Fruit fly (Drosophila melanogaster) whole organism, embryonic: ENCODE measurements around the gene CG34429.

Source experiments
- Atf-2 ChIP-seq: fragments of 200-800 bp; sonication (Bioruptor generic); optimal IDR thresholded peaks from 2 replicates; lab custom pipeline; 2016; ENCODE audit warnings: missing biosample characterization, missing genetic modification characterization
- Atf6 ChIP-seq: fragments of 200-800 bp; sonication (Bioruptor generic); IDR thresholded peaks from 2 replicates; pipeline ENCODE4 v1.3.6; 2022; ENCODE audit warnings: missing biosample characterization, missing genetic modification characterization
- B-H1 ChIP-seq: fragments of 200-800 bp; sonication (Bioruptor generic); IDR thresholded peaks from 3 replicates; pipeline ENCODE4 v1.3.6; 2022; ENCODE audit warnings: missing biosample characterization, missing genetic modification characterization
- CG11247 ChIP-seq: fragments of 200-800 bp; sonication (Bioruptor generic); IDR thresholded peaks from 2 replicates; pipeline ENCODE4 v1.3.6; 2022; ENCODE audit warnings: missing biosample characterization, missing genetic modification characterization
- CG11695 ChIP-seq: fragments of 200-800 bp; sonication (Bioruptor generic); IDR thresholded peaks from 3 replicates; pipeline ENCODE4 v1.3.6; 2022; ENCODE audit warnings: missing biosample characterization, missing genetic modification characterization
- CG12391 ChIP-seq: fragments of 200-800 bp; sonication (Bioruptor generic); optimal IDR thresholded peaks from 3 replicates; lab custom pipeline; 2018; ENCODE audit warnings: missing biosample characterization, mild to moderate bottlenecking, missing genetic modification characterization, moderate library complexity
- CG13296 ChIP-seq: fragments of 200-800 bp; sonication (Bioruptor generic); optimal IDR thresholded peaks from 3 replicates; lab custom pipeline; 2018; ENCODE audit warnings: missing biosample characterization, mild to moderate bottlenecking, missing genetic modification characterization
- CG14441 ChIP-seq: fragments of 200-800 bp; sonication (Bioruptor generic); IDR thresholded peaks from 2 replicates; pipeline ENCODE4 v1.3.6; 2022; ENCODE audit warnings: missing biosample characterization, missing genetic modification characterization
- CG14965 ChIP-seq: fragments of 200-800 bp; sonication (Bioruptor generic); optimal IDR thresholded peaks from 2 replicates; lab custom pipeline; 2016; ENCODE audit warnings: missing biosample characterization, missing genetic modification characterization, borderline replicate concordance
- CG1603 ChIP-seq: fragments of 200-800 bp; sonication (Bioruptor generic); optimal IDR thresholded peaks from 2 replicates; lab custom pipeline; 2019; ENCODE audit warnings: missing biosample characterization, mild to moderate bottlenecking, missing genetic modification characterization, moderate library complexity
- CG30403 ChIP-seq: fragments of 200-800 bp; sonication (Bioruptor generic); optimal IDR thresholded peaks from 3 replicates; lab custom pipeline; 2016; ENCODE audit warnings: missing biosample characterization, missing genetic modification characterization
- CG32772 ChIP-seq: fragments of 200-800 bp; sonication (Bioruptor generic); IDR thresholded peaks from 2 replicates; pipeline ENCODE4 v1.3.6; 2022; ENCODE audit warnings: missing biosample characterization, missing genetic modification characterization
- CG4328 ChIP-seq: fragments of 200-800 bp; sonication (Bioruptor generic); optimal IDR thresholded peaks from 3 replicates; lab custom pipeline; 2017; ENCODE audit warnings: missing biosample characterization, missing genetic modification reagents, missing genetic modification characterization
- CG5953 ChIP-seq: fragments of 200-800 bp; sonication (Bioruptor generic); IDR thresholded peaks from 2 replicates; pipeline ENCODE4 v1.3.6; 2022; ENCODE audit warnings: missing biosample characterization, missing genetic modification characterization
- CG7372 ChIP-seq: fragments of 200-800 bp; sonication (Bioruptor generic); IDR thresholded peaks from 2 replicates; pipeline ENCODE4 v1.3.6; 2022; ENCODE audit warnings: missing biosample characterization, missing genetic modification characterization
- CG9609 ChIP-seq: fragments of 200-800 bp; sonication (Bioruptor generic); optimal IDR thresholded peaks from 3 replicates; lab custom pipeline; 2016; ENCODE audit warnings: missing biosample characterization, missing genetic modification characterization
- D ChIP-seq, 2 experiments: fragments of 200-800 bp in 1 of 2; fragments of >200 bp in 1 of 2; sonication (Bioruptor generic) in 1 of 2; optimal IDR thresholded peaks; 2 replicates in 1 of 2; 3 replicates in 1 of 2; lab custom pipeline; 2017; ENCODE audit warnings: mild to moderate bottlenecking in 1 of 2, missing biosample characterization in 1 of 2, missing genetic modification characterization in 1 of 2, missing genetic modification reagents in 1 of 2
- D19B ChIP-seq: fragments of 200-800 bp; sonication (Bioruptor generic); optimal IDR thresholded peaks from 2 replicates; lab custom pipeline; 2017; ENCODE audit warnings: missing biosample characterization, mild to moderate bottlenecking, missing genetic modification characterization
- Dbx ChIP-seq: fragments of 200-800 bp; sonication (Bioruptor generic); IDR thresholded peaks from 3 replicates; pipeline ENCODE4 v1.3.6; 2022; ENCODE audit warnings: missing biosample characterization, missing genetic modification characterization
- Dek ChIP-seq: fragments of 200-800 bp; sonication (Bioruptor generic); optimal IDR thresholded peaks from 3 replicates; lab custom pipeline; 2019; ENCODE audit warnings: missing biosample characterization, mild to moderate bottlenecking, missing genetic modification characterization, moderate library complexity
- E2f1 ChIP-seq: fragments of 200-800 bp; sonication (Bioruptor generic); IDR thresholded peaks from 2 replicates; pipeline ENCODE4 v1.3.6; 2022; ENCODE audit warnings: missing biosample characterization, missing genetic modification characterization
- Hand ChIP-seq: fragments of 200-800 bp; sonication (Bioruptor generic); optimal IDR thresholded peaks from 2 replicates; lab custom pipeline; 2017; ENCODE audit warnings: mild to moderate bottlenecking, missing biosample characterization, missing genetic modification reagents, missing genetic modification characterization
- Hr51 ChIP-seq, 2 experiments: fragments of 200-800 bp; sonication (Bioruptor generic); optimal IDR thresholded peaks; 2 replicates in 1 of 2; 3 replicates in 1 of 2; lab custom pipeline; 2016 to 2018; ENCODE audit warnings: missing biosample characterization in 2 of 2, missing genetic modification characterization in 2 of 2, mild to moderate bottlenecking in 1 of 2, moderate library complexity in 1 of 2
- Jarid2 ChIP-seq: fragments of 200-800 bp; sonication (Bioruptor generic); optimal IDR thresholded peaks from 3 replicates; lab custom pipeline; 2017; ENCODE audit warnings: mild to moderate bottlenecking, missing biosample characterization, missing genetic modification reagents, missing genetic modification characterization
- Kr ChIP-seq: fragments of 200-800 bp; sonication (Bioruptor generic); optimal IDR thresholded peaks from 2 replicates; lab custom pipeline; 2017; ENCODE audit warnings: missing biosample characterization, mild to moderate bottlenecking, missing genetic modification characterization
- MTF-1 ChIP-seq: fragments of 200-800 bp; sonication (Bioruptor generic); optimal IDR thresholded peaks from 2 replicates; lab custom pipeline; 2018; ENCODE audit warnings: missing biosample characterization, mild to moderate bottlenecking, missing genetic modification characterization, borderline replicate concordance
- NC2β ChIP-seq: fragments of 200-800 bp; sonication (Bioruptor generic); optimal IDR thresholded peaks from 2 replicates; lab custom pipeline; 2016; ENCODE audit warnings: missing biosample characterization, missing genetic modification characterization
- Neu2 ChIP-seq: fragments of 200-800 bp; sonication (Bioruptor generic); optimal IDR thresholded peaks from 3 replicates; lab custom pipeline; 2016; ENCODE audit warnings: missing biosample characterization, missing genetic modification characterization, borderline replicate concordance
- Pdp1 ChIP-seq, 2 experiments: fragments of 200-800 bp; sonication (Bioruptor generic); optimal IDR thresholded peaks; 3 replicates each; lab custom pipeline; 2016; ENCODE audit warnings: missing biosample characterization in 2 of 2, missing genetic modification characterization in 2 of 2, mild to moderate bottlenecking in 1 of 2, moderate library complexity in 1 of 2
- Side ChIP-seq: fragments of 200-800 bp; sonication (Bioruptor generic); optimal IDR thresholded peaks from 2 replicates; lab custom pipeline; 2016; ENCODE audit warnings: missing biosample characterization, missing genetic modification characterization
- Sry-β ChIP-seq: fragments of 200-800 bp; sonication (Bioruptor generic); optimal IDR thresholded peaks from 2 replicates; lab custom pipeline; 2018; ENCODE audit warnings: missing biosample characterization, mild to moderate bottlenecking, missing genetic modification characterization, moderate library complexity
- Trl ChIP-seq, 3 experiments: fragments of >200 bp in 2 of 3; fragments of 200-800 bp in 1 of 3; sonication (Bioruptor generic) in 1 of 3; optimal IDR thresholded peaks; 2 replicates in 1 of 3; 3 replicates in 2 of 3; lab custom pipeline; 2016 to 2017; ENCODE audit warnings: missing biosample characterization in 1 of 3, missing genetic modification characterization in 1 of 3
- chm ChIP-seq: fragments of 200-800 bp; sonication (Bioruptor generic); IDR thresholded peaks from 2 replicates; pipeline ENCODE4 v1.3.6; 2022; ENCODE audit warnings: missing biosample characterization, missing genetic modification characterization
- croc ChIP-seq: fragments of 200-800 bp; sonication (Bioruptor generic); conservative IDR thresholded peaks from 3 replicates; pipeline ENCODE4 v1.3.6; 2022; ENCODE audit warnings: missing biosample characterization, missing genetic modification characterization
- dmrt99B ChIP-seq: fragments of 200-800 bp; sonication (Bioruptor generic); optimal IDR thresholded peaks from 2 replicates; lab custom pipeline; 2018; ENCODE audit warnings: missing biosample characterization, mild to moderate bottlenecking, missing genetic modification characterization, moderate library complexity
- esg ChIP-seq: fragments of 200-800 bp; sonication (Bioruptor generic); conservative IDR thresholded peaks from 2 replicates; pipeline ENCODE4 v1.3.6; 2022; ENCODE audit warnings: missing biosample characterization, missing genetic modification characterization
- ewg ChIP-seq: fragments of 200-800 bp; sonication (Bioruptor generic); optimal IDR thresholded peaks from 3 replicates; lab custom pipeline; 2017; ENCODE audit warnings: mild to moderate bottlenecking, missing biosample characterization, missing genetic modification reagents, missing genetic modification characterization
- hkb ChIP-seq, 2 experiments: fragments of 200-800 bp in 1 of 2; fragments of >200 bp in 1 of 2; sonication (Bioruptor generic) in 1 of 2; IDR thresholded peaks in 1 of 2; optimal IDR thresholded peaks in 1 of 2; 2 replicates each; pipeline versions ENCODE4 v1.3.6 to Lab custom; 2017 to 2022; ENCODE audit warnings: missing biosample characterization in 1 of 2, missing genetic modification characterization in 1 of 2
- insv ChIP-seq, 2 experiments: fragments of 200-800 bp; sonication (Bioruptor generic); optimal IDR thresholded peaks; 3 replicates each; lab custom pipeline; 2016 to 2018; ENCODE audit warnings: missing biosample characterization in 2 of 2, missing genetic modification characterization in 2 of 2
- lmd ChIP-seq: fragments of 200-800 bp; sonication (Bioruptor generic); IDR thresholded peaks from 2 replicates; pipeline ENCODE4 v1.3.6; 2022; ENCODE audit warnings: missing biosample characterization, missing genetic modification characterization
- mirr ChIP-seq: fragments of 200-800 bp; sonication (Bioruptor generic); optimal IDR thresholded peaks from 3 replicates; lab custom pipeline; 2018; ENCODE audit warnings: missing biosample characterization, mild to moderate bottlenecking, missing genetic modification characterization
- prd ChIP-seq, 3 experiments: fragments of >200 bp in 2 of 3; fragments of 200-800 bp in 1 of 3; sonication (Bioruptor generic) in 1 of 3; optimal IDR thresholded peaks in 2 of 3; IDR thresholded peaks in 1 of 3; 2 replicates in 2 of 3; 3 replicates in 1 of 3; pipeline versions ENCODE4 v1.3.6 to Lab custom; 2017 to 2022; ENCODE audit warnings: missing biosample characterization in 1 of 3, missing genetic modification characterization in 1 of 3
- row ChIP-seq: fragments of 200-800 bp; sonication (Bioruptor generic); IDR thresholded peaks from 3 replicates; pipeline ENCODE4 v1.3.6; 2022; ENCODE audit warnings: missing biosample characterization, missing genetic modification characterization
- sens-2 ChIP-seq: fragments of 200-800 bp; sonication (Bioruptor generic); IDR thresholded peaks from 2 replicates; pipeline ENCODE4 v1.3.6; 2022; ENCODE audit warnings: missing biosample characterization, missing genetic modification characterization
- so ChIP-seq: fragments of 200-800 bp; sonication (Bioruptor generic); IDR thresholded peaks from 3 replicates; pipeline ENCODE4 v1.3.6; 2022; ENCODE audit warnings: missing biosample characterization, missing genetic modification characterization
- ssp ChIP-seq: fragments of 200-800 bp; sonication (Bioruptor generic); IDR thresholded peaks from 2 replicates; pipeline ENCODE4 v1.3.6; 2022; ENCODE audit warnings: missing biosample characterization, missing genetic modification characterization
- tx ChIP-seq: fragments of 200-800 bp; sonication (Bioruptor generic); optimal IDR thresholded peaks from 2 replicates; lab custom pipeline; 2016; ENCODE audit warnings: missing biosample characterization, missing genetic modification characterization
- unpg ChIP-seq: fragments of 200-800 bp; sonication (Bioruptor generic); optimal IDR thresholded peaks from 3 replicates; lab custom pipeline; 2018; ENCODE audit warnings: missing biosample characterization, mild to moderate bottlenecking, missing genetic modification characterization, moderate library complexity

Gene CG34429

dm6 chr3L:13021727-13022126 lies 41.1 kb upstream of the CG34429 start (continued):
- TF ChIP-seq CG1603 (tag; lab: Kevin White, UChicago) (peak; percentile 11), NC2β (GFP tag; lab: Kevin White, UChicago) (no peak), Hand (GFP tag; lab: Kevin White, UChicago) (no peak), CG5953 (GFP tag; lab: Robert Waterston, UW) (no peak), D19B (GFP tag; lab: Kevin White, UChicago) (peak; percentile 13), croc (GFP tag; lab: Robert Waterston, UW) (no peak), CG32772 (GFP tag; lab: Robert Waterston, UW) (no peak), tx (GFP tag; lab: Kevin White, UChicago) (no peak), Neu2 (no peak), Hr51 (GFP tag; optimal IDR thresholded peaks at IDR 0.05; lab: Kevin White, UChicago) (peak in 1 of 2 experiments; percentile 46), insv (GFP tag; optimal IDR thresholded peaks at IDR 0.05; lab: Kevin White, UChicago) (no peak), Dek (tag; lab: Kevin White, UChicago) (no peak), Kr (no peak), D (optimal IDR thresholded peaks at IDR 0.05; lab: Kevin White, UChicago) (no peak), D (GFP tag; optimal IDR thresholded peaks at IDR 0.05; lab: Kevin White, UChicago) (no peak), Sry-β (GFP tag; lab: Kevin White, UChicago) (no peak), Side (no peak), B-H1 (GFP tag; lab: Robert Waterston, UW) (no peak), hkb (optimal IDR thresholded peaks at IDR 0.05; lab: Kevin White, UChicago) (no peak), hkb (GFP tag; IDR thresholded peaks at IDR 0.05; lab: Robert Waterston, UW) (peak; percentile 34; the same call in 1 of the 2 replicates), E2f1 (GFP tag; lab: Robert Waterston, UW) (peak; percentile 35; the same call in 1 of the 2 replicates), CG9609 (no peak), sens-2 (GFP tag; lab: Robert Waterston, UW) (no peak), prd (optimal IDR thresholded peaks at IDR 0.05; lab: Kevin White, UChicago) (no peak), prd (GFP tag; IDR thresholded peaks at IDR 0.05; lab: Robert Waterston, UW) (0 out of 3 replicates have a peak, but pooled peaks have one; percentile 27), CG30403 (GFP tag; lab: Kevin White, UChicago) (peak; percentile 20), Dbx (GFP tag; lab: Robert Waterston, UW) (peak; percentile 22; the same call in 1 of the 3 replicates), ewg (no peak), Jarid2 (GFP tag; lab: Kevin White, UChicago) (no peak), mirr (GFP tag; lab: Kevin White, UChicago) (peak; percentile 14), esg (GFP tag; lab: Robert Waterston, UW) (no peak), unpg (GFP tag; lab: Kevin White, UChicago) (peak; percentile 23), so (GFP tag; lab: Robert Waterston, UW) (no peak), row (peak; percentile 27; the same call in 1 of the 3 replicates), ssp (GFP tag; lab: Robert Waterston, UW) (no peak), CG11247 (GFP tag; lab: Robert Waterston, UW) (0 out of 2 replicates have a peak, but pooled peaks have one; percentile 33), Pdp1 (GFP tag; optimal IDR thresholded peaks at IDR 0.05; lab: Kevin White, UChicago) (no peak), CG4328 (GFP tag; lab: Kevin White, UChicago) (no peak), CG7372 (GFP tag; lab: Robert Waterston, UW) (peak; percentile 82), chm (no peak), Trl (optimal IDR thresholded peaks at IDR 0.05; lab: Kevin White, UChicago) (no peak), Trl (GFP tag; optimal IDR thresholded peaks at IDR 0.05; lab: Kevin White, UChicago) (no peak), Atf6 (GFP tag; lab: Robert Waterston, UW) (0 out of 2 replicates have a peak, but pooled peaks have one; percentile 8), CG14441 (0 out of 2 replicates have a peak, but pooled peaks have one; percentile 27), CG12391 (tag; lab: Kevin White, UChicago) (no peak), CG11695 (peak; percentile 61; the same call in 1 of the 3 replicates), Atf-2 (GFP tag; lab: Kevin White, UChicago) (peak; percentile 27), MTF-1 (GFP tag; lab: Kevin White, UChicago) (no peak), CG14965 (GFP tag; lab: Kevin White, UChicago) (no peak), CG13296 (peak; percentile 44), lmd (GFP tag; lab: Robert Waterston, UW) (peak; percentile 22; the same call in 1 of the 2 replicates), dmrt99B (tag; lab: Kevin White, UChicago) (peak; percentile 46)
